Fruit fly (Drosophila melanogaster) whole organism, prepupa: ENCODE measurements around the gene mask.

ENCODE experiments used
- Blimp-1 ChIP-seq: fragments of 200-800 bp; sonication (Bioruptor generic); optimal IDR thresholded peaks from 3 replicates; lab custom pipeline; 2017; ENCODE audit warnings: missing biosample characterization, missing genetic modification characterization, mild to moderate bottlenecking, moderate library complexity, missing genetic modification reagents
- CG10631 ChIP-seq: fragments of 200-800 bp; sonication (Bioruptor generic); optimal IDR thresholded peaks from 2 replicates; lab custom pipeline; 2016; ENCODE audit warnings: missing biosample characterization, missing genetic modification characterization
- CG10669 ChIP-seq: fragments of 200-800 bp; sonication (Bioruptor generic); optimal IDR thresholded peaks from 3 replicates; lab custom pipeline; 2018; ENCODE audit warnings: missing biosample characterization, mild to moderate bottlenecking, missing genetic modification characterization, moderate library complexity
- CG11294 ChIP-seq: fragments of 200-800 bp; sonication (Bioruptor generic); IDR thresholded peaks from 2 replicates; pipeline ENCODE4 v1.3.6; 2022; ENCODE audit warnings: missing biosample characterization, missing genetic modification characterization
- CG11762 ChIP-seq: fragments of 200-800 bp; sonication (Bioruptor generic); optimal IDR thresholded peaks from 3 replicates; lab custom pipeline; 2016; ENCODE audit warnings: missing biosample characterization, missing genetic modification characterization; ENCODE audit not compliant: insufficient read depth
- CG11902 ChIP-seq: fragments of 200-800 bp; sonication (Bioruptor generic); optimal IDR thresholded peaks from 3 replicates; lab custom pipeline; 2016; ENCODE audit warnings: missing biosample characterization, missing genetic modification characterization
- CG1621 ChIP-seq: fragments of 200-800 bp; sonication (Bioruptor generic); optimal IDR thresholded peaks from 3 replicates; lab custom pipeline; 2018; ENCODE audit warnings: missing biosample characterization, mild to moderate bottlenecking, missing genetic modification characterization
- CG34406 ChIP-seq: fragments of 200-800 bp; sonication (Bioruptor generic); optimal IDR thresholded peaks from 3 replicates; lab custom pipeline; 2016; ENCODE audit warnings: missing biosample characterization, missing genetic modification characterization
- CG3919 ChIP-seq: fragments of 200-800 bp; sonication (Bioruptor generic); optimal IDR thresholded peaks from 3 replicates; lab custom pipeline; 2016; ENCODE audit warnings: missing biosample characterization, missing genetic modification characterization
- CG4318 ChIP-seq: fragments of 200-800 bp; sonication (Bioruptor generic); optimal IDR thresholded peaks from 3 replicates; lab custom pipeline; 2017; ENCODE audit warnings: missing biosample characterization, mild to moderate bottlenecking, missing genetic modification characterization
- CG6163 ChIP-seq: fragments of 200-800 bp; sonication (Bioruptor generic); IDR thresholded peaks from 3 replicates; pipeline ENCODE4 v1.3.6; 2022; ENCODE audit warnings: missing biosample characterization, missing genetic modification characterization
- CG6276 ChIP-seq: fragments of 200-800 bp; sonication (Bioruptor generic); optimal IDR thresholded peaks from 2 replicates; lab custom pipeline; 2017; ENCODE audit warnings: missing biosample characterization, mild to moderate bottlenecking, missing genetic modification characterization
- CG6792 ChIP-seq: fragments of 200-800 bp; sonication (Bioruptor generic); optimal IDR thresholded peaks from 3 replicates; lab custom pipeline; 2016; ENCODE audit warnings: missing biosample characterization, missing genetic modification characterization
- CG6808 ChIP-seq: fragments of 200-800 bp; sonication (Bioruptor generic); optimal IDR thresholded peaks from 3 replicates; lab custom pipeline; 2017; ENCODE audit warnings: missing biosample characterization, missing genetic modification characterization, mild to moderate bottlenecking, moderate library complexity, missing genetic modification reagents
- CG9139 ChIP-seq: fragments of 200-800 bp; sonication (Bioruptor generic); optimal IDR thresholded peaks from 3 replicates; lab custom pipeline; 2017; ENCODE audit warnings: missing biosample characterization, mild to moderate bottlenecking, missing genetic modification characterization
- Eip78C ChIP-seq: fragments of 200-800 bp; sonication (Bioruptor generic); peaks from one replicate; lab custom pipeline; 2016; ENCODE audit warnings: missing biosample characterization, missing genetic modification characterization
- Eip93F ChIP-seq: fragments of 200-800 bp; sonication (Bioruptor generic); optimal IDR thresholded peaks from 2 replicates; lab custom pipeline; 2016; ENCODE audit warnings: missing biosample characterization, mild to moderate bottlenecking, missing genetic modification characterization
- Ets21C ChIP-seq: fragments of 200-800 bp; sonication (Bioruptor generic); optimal IDR thresholded peaks from 3 replicates; lab custom pipeline; 2016; ENCODE audit warnings: missing biosample characterization, missing genetic modification characterization
- Gug ChIP-seq: fragments of 200-800 bp; sonication (Bioruptor generic); IDR thresholded peaks from 2 replicates; pipeline ENCODE4 v1.3.6; 2022; ENCODE audit warnings: missing biosample characterization, missing genetic modification characterization
- Hr39 ChIP-seq: fragments of 200-800 bp; sonication (Bioruptor generic); optimal IDR thresholded peaks from 2 replicates; lab custom pipeline; 2016; ENCODE audit warnings: missing biosample characterization, missing genetic modification characterization
- Hr4 ChIP-seq: fragments of 200-800 bp; sonication (Bioruptor generic); optimal IDR thresholded peaks from 3 replicates; lab custom pipeline; 2016; ENCODE audit warnings: missing biosample characterization, missing genetic modification characterization
- Met ChIP-seq: fragments of 200-800 bp; sonication (Bioruptor generic); optimal IDR thresholded peaks from 3 replicates; lab custom pipeline; 2016; ENCODE audit warnings: missing biosample characterization, missing genetic modification characterization
- OdsH ChIP-seq: fragments of 200-800 bp; sonication (Bioruptor generic); optimal IDR thresholded peaks from 3 replicates; lab custom pipeline; 2016; ENCODE audit warnings: missing biosample characterization, missing genetic modification characterization
- Sox15 ChIP-seq: fragments of 200-800 bp; sonication (Bioruptor generic); optimal IDR thresholded peaks from 3 replicates; lab custom pipeline; 2016; ENCODE audit warnings: missing biosample characterization, missing genetic modification characterization
- acj6 ChIP-seq: fragments of 200-800 bp; sonication (Bioruptor generic); optimal IDR thresholded peaks from 3 replicates; lab custom pipeline; 2016; ENCODE audit warnings: missing biosample characterization, missing genetic modification characterization
- cyc ChIP-seq: fragments of 200-800 bp; sonication (Bioruptor generic); optimal IDR thresholded peaks from 3 replicates; lab custom pipeline; 2016; ENCODE audit warnings: missing biosample characterization, missing genetic modification characterization
- dsx ChIP-seq: fragments of 200-800 bp; optimal IDR thresholded peaks from 3 replicates; lab custom pipeline; 2019; ENCODE audit warnings: missing biosample characterization, mild to moderate bottlenecking, missing genetic modification characterization, moderate library complexity; ENCODE audit not compliant: poor library complexity, severe bottlenecking
- eg ChIP-seq: fragments of 200-800 bp; sonication (Bioruptor generic); IDR thresholded peaks from 3 replicates; pipeline ENCODE4 v1.3.6; 2022; ENCODE audit warnings: missing biosample characterization, missing genetic modification characterization
- fd59A ChIP-seq: fragments of 200-800 bp; sonication (Bioruptor generic); optimal IDR thresholded peaks from 2 replicates; lab custom pipeline; 2017; ENCODE audit warnings: missing biosample characterization, mild to moderate bottlenecking, missing genetic modification characterization, missing genetic modification reagents
- fd85E ChIP-seq: fragments of 200-800 bp; sonication (Bioruptor generic); optimal IDR thresholded peaks from 3 replicates; lab custom pipeline; 2016; ENCODE audit warnings: missing biosample characterization, missing genetic modification characterization
- fkh ChIP-seq: fragments of 200-800 bp; sonication (Bioruptor generic); optimal IDR thresholded peaks from 3 replicates; lab custom pipeline; 2017; ENCODE audit warnings: missing biosample characterization, mild to moderate bottlenecking, missing genetic modification characterization, moderate library complexity
- lz ChIP-seq: fragments of 200-800 bp; sonication (Bioruptor generic); optimal IDR thresholded peaks from 3 replicates; lab custom pipeline; 2016; ENCODE audit warnings: missing biosample characterization, missing genetic modification characterization
- pdm3 ChIP-seq: fragments of 200-800 bp; sonication (Bioruptor generic); optimal IDR thresholded peaks from 3 replicates; lab custom pipeline; 2016; ENCODE audit warnings: missing biosample characterization, missing genetic modification characterization
- salr ChIP-seq, 2 experiments: fragments of 200-800 bp; sonication (Bioruptor generic); optimal IDR thresholded peaks; 3 replicates each; lab custom pipeline; 2016 to 2018; ENCODE audit warnings: missing biosample characterization in 2 of 2, missing genetic modification characterization in 2 of 2, mild to moderate bottlenecking in 1 of 2
- spab ChIP-seq: fragments of 200-800 bp; sonication (Bioruptor generic); optimal IDR thresholded peaks from 2 replicates; lab custom pipeline; 2017; ENCODE audit warnings: missing biosample characterization, mild to moderate bottlenecking, missing genetic modification characterization, missing genetic modification reagents
- svp ChIP-seq: fragments of 200-800 bp; sonication (Bioruptor generic); peaks from one replicate; lab custom pipeline; 2016; ENCODE audit warnings: missing biosample characterization, missing genetic modification characterization
- vri ChIP-seq: fragments of 200-800 bp; sonication (Bioruptor generic); optimal IDR thresholded peaks from 3 replicates; lab custom pipeline; 2016; ENCODE audit warnings: missing biosample characterization, mild to moderate bottlenecking, missing genetic modification characterization

mask gene

dm6 chr3R:24295556-24296465, 65.4 kb downstream of the mask start (continued):
- TF ChIP-seq CG3919 (GFP tag; lab: Kevin White, UChicago) = peak; percentile 99
- peak; percentile 91 for TF ChIP-seq Gug (GFP tag; lab: Robert Waterston, UW)
- TF ChIP-seq svp (GFP tag; lab: Kevin White, UChicago) = peak; percentile 100
- peak; percentile 96 for TF ChIP-seq dsx (GFP tag; lab: Kevin White, UChicago)
- peak; percentile 99 for TF ChIP-seq CG6792
- peak; percentile 98 for TF ChIP-seq OdsH
- peak; percentile 99 for TF ChIP-seq Met
- TF ChIP-seq Hr4 (GFP tag; lab: Kevin White, UChicago) = peak; percentile 90
- TF ChIP-seq Hr39 = peak; percentile 99
- TF ChIP-seq spab (GFP tag; lab: Kevin White, UChicago) = peak; percentile 96
- peak; percentile 69 for TF ChIP-seq fkh (GFP tag; lab: Kevin White, UChicago)
- TF ChIP-seq CG11902 = peak; percentile 96
- peak; percentile 89 for TF ChIP-seq CG9139
- peak; percentile 100 for TF ChIP-seq Eip78C
- peak; percentile 98 for TF ChIP-seq Ets21C (GFP tag; lab: Kevin White, UChicago)
- TF ChIP-seq CG4318 (GFP tag; lab: Kevin White, UChicago) = peak; percentile 78
- TF ChIP-seq acj6 (GFP tag; lab: Kevin White, UChicago) = peak; percentile 99
- TF ChIP-seq CG6276 = no peak
- peak; percentile 96 for TF ChIP-seq CG10669 (GFP tag; lab: Kevin White, UChicago)
- peak; percentile 92 for TF ChIP-seq fd85E (GFP tag; lab: Kevin White, UChicago)
- TF ChIP-seq Blimp-1 (GFP tag; lab: Kevin White, UChicago) = peak; percentile 93
- TF ChIP-seq CG1621 = peak; percentile 97
- TF ChIP-seq CG6163 (GFP tag; lab: Robert Waterston, UW) = peak; percentile 98
- peak; percentile 98 for TF ChIP-seq pdm3 (GFP tag; lab: Kevin White, UChicago)
- TF ChIP-seq cyc (GFP tag; lab: Kevin White, UChicago) = peak; percentile 99
- TF ChIP-seq CG11762 (GFP tag; lab: Kevin White, UChicago) = peak; percentile 96
- TF ChIP-seq CG10631 (GFP tag; lab: Kevin White, UChicago) = peak; percentile 98
- TF ChIP-seq lz = peak; percentile 99
- TF ChIP-seq fd59A (GFP tag; lab: Kevin White, UChicago) = peak; percentile 97
- TF ChIP-seq salr (GFP tag; optimal IDR thresholded peaks at IDR 0.05; lab: Kevin White, UChicago) = peak; percentile 91 to 97
- peak; percentile 98 for TF ChIP-seq CG34406 (GFP tag; lab: Kevin White, UChicago)
- peak; percentile 89 for TF ChIP-seq CG11294
- peak; percentile 94 for TF ChIP-seq eg (GFP tag; lab: Robert Waterston, UW)
- peak; percentile 98 for TF ChIP-seq Eip93F (GFP tag; lab: Kevin White, UChicago)
- TF ChIP-seq Sox15 (GFP tag; lab: Kevin White, UChicago) = peak; percentile 95

dm6 chr3R:24296913-24297312, 66.6 kb downstream of the mask start:
- TF ChIP-seq CG6808 (GFP tag; lab: Kevin White, UChicago) = no peak
- peak; percentile 63 for TF ChIP-seq vri (GFP tag; lab: Kevin White, UChicago)
